Worm (Caenorhabditis elegans) whole organism, late embryonic: Measurements from ENCODE around the gene srx-1.

ENCODE experiments used
- T23F11.4 ChIP-seq: fragments of 200-800 bp; sonication (Bioruptor generic); optimal IDR thresholded peaks from 2 replicates; lab custom pipeline; 2018; ENCODE audit warnings: mild to moderate bottlenecking, missing genetic modification characterization, missing compliant biosample characterization
- ceh-18 ChIP-seq: sonication (generic microtip); optimal IDR thresholded peaks from 2 replicates; lab custom pipeline; 2016; ENCODE audit warnings: missing genetic modification characterization, missing compliant biosample characterization
- pag-3 ChIP-seq: sonication (generic microtip); optimal IDR thresholded peaks from 2 replicates; lab custom pipeline; 2016; ENCODE audit warnings: missing compliant biosample characterization, missing genetic modification characterization, borderline replicate concordance
- pha-4 ChIP-seq: fragments of 150-350 bp; optimal IDR thresholded peaks from 2 replicates; lab custom pipeline; 2018; ENCODE audit warnings: missing biosample characterization, missing genetic modification reagents, missing genetic modification characterization
- rnt-1 ChIP-seq: sonication (generic microtip); optimal IDR thresholded peaks from 2 replicates; lab custom pipeline; 2016; ENCODE audit warnings: missing genetic modification characterization, missing compliant biosample characterization
- sox-4 ChIP-seq: sonication (generic microtip); optimal IDR thresholded peaks from 2 replicates; lab custom pipeline; 2017; ENCODE audit warnings: mild to moderate bottlenecking, missing genetic modification characterization, inconsistent platforms, missing compliant biosample characterization
- unc-3 ChIP-seq, 2 experiments: fragments of 200-800 bp in 1 of 2; sonication (Bioruptor generic) in 1 of 2; sonication (generic microtip) in 1 of 2; conservative IDR thresholded peaks in 1 of 2; optimal IDR thresholded peaks in 1 of 2; 2 replicates each; pipeline versions ENCODE4 v1.3.6 to Lab custom; 2016 to 2022; ENCODE audit warnings: missing compliant biosample characterization in 2 of 2, missing genetic modification characterization in 2 of 2, missing genetic modification reagents in 1 of 2

DNA sequence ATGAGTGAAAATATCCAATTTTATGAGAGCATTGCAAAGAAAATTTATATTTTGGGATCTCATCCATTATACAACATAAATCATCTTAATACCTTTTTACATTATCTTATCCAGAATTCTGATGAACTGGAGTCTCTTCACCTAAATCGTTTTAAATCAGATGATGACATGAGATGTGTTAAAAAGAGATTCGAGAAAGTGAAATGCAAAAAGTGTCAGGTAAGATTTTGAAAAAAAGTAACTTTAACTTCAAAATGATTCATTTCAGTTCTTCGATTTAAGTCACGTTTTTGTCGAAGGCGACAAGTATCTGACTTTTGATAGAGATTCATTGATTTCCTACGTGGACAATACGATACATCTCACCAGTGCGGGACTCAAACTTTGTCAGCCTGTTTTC is 15.4 kb downstream of the srx-1 start:
- TF ChIP-seq rnt-1 (tag; lab: Kevin White, UChicago) (no peak), pag-3 (no peak), unc-3 (GFP tag; conservative IDR thresholded peaks at IDR 0.05; lab: Robert Waterston, UW) (no peak), unc-3 (tag; optimal IDR thresholded peaks at IDR 0.05; lab: Kevin White, UChicago) (no peak), T23F11.4 (GFP tag; lab: Kevin White, UChicago) (no peak), ceh-18 (no peak), sox-4 (tag; lab: Kevin White, UChicago) (no peak), pha-4 (tag; lab: Kevin White, UChicago) (no peak)
